Worm (Caenorhabditis elegans) whole organism, L1 larva: Measurements from ENCODE around the gene pup-2.

ENCODE experiments used
- C04F5.9 ChIP-seq: sonication (generic microtip); optimal IDR thresholded peaks from 2 replicates; lab custom pipeline; 2016; ENCODE audit warnings: missing genetic modification characterization, missing compliant biosample characterization
- C16A3.4 ChIP-seq: fragments of 150-350 bp; optimal IDR thresholded peaks from 2 replicates; lab custom pipeline; 2014; ENCODE audit warnings: missing biosample characterization, missing genetic modification characterization
- F16B12.6 ChIP-seq: fragments of 150-350 bp; optimal IDR thresholded peaks from 2 replicates; lab custom pipeline; 2014; ENCODE audit warnings: missing biosample characterization, missing genetic modification characterization
- Y116A8C.19 ChIP-seq: sonication (generic microtip); optimal IDR thresholded peaks from 2 replicates; lab custom pipeline; 2016; ENCODE audit warnings: missing compliant biosample characterization, missing genetic modification characterization, borderline replicate concordance
- alr-1 ChIP-seq: fragments of 200-800 bp; sonication (Bioruptor generic); optimal IDR thresholded peaks from 2 replicates; lab custom pipeline; 2018; ENCODE audit warnings: borderline replicate concordance, mild to moderate bottlenecking, missing genetic modification characterization, missing compliant biosample characterization
- aly-2 ChIP-seq: fragments of 150-350 bp; optimal IDR thresholded peaks from 2 replicates; lab custom pipeline; 2014; ENCODE audit warnings: missing biosample characterization, missing genetic modification characterization
- ama-1 ChIP-seq: fragments of 150-350 bp; optimal IDR thresholded peaks from 2 replicates; lab custom pipeline; 2014
- blmp-1 ChIP-seq: fragments of 150-350 bp; optimal IDR thresholded peaks from 2 replicates; lab custom pipeline; 2014; ENCODE audit warnings: missing biosample characterization, missing genetic modification characterization
- ceh-63 ChIP-seq: fragments of 200-800 bp; sonication (Bioruptor generic); optimal IDR thresholded peaks from 2 replicates; lab custom pipeline; 2018; ENCODE audit warnings: mild to moderate bottlenecking, missing genetic modification characterization, missing compliant biosample characterization
- ceh-82 ChIP-seq, 3 experiments: fragments of 150-350 bp in 1 of 3; sonication (generic microtip) in 2 of 3; optimal IDR thresholded peaks; 2 replicates each; lab custom pipeline; 2014 to 2017; ENCODE audit warnings: missing biosample characterization in 3 of 3, missing genetic modification characterization in 3 of 3
- ceh-88 ChIP-seq: fragments of 200-800 bp; sonication (Bioruptor generic); IDR thresholded peaks from 2 replicates; pipeline ENCODE4 v1.3.6; 2022; ENCODE audit warnings: missing genetic modification characterization, missing compliant biosample characterization
- ceh-90 ChIP-seq: sonication (generic microtip); optimal IDR thresholded peaks from 2 replicates; lab custom pipeline; 2016; ENCODE audit warnings: missing genetic modification characterization, missing compliant biosample characterization
- ces-1 ChIP-seq: fragments of 150-350 bp; optimal IDR thresholded peaks from 2 replicates; lab custom pipeline; 2014; ENCODE audit warnings: missing biosample characterization, missing genetic modification reagents, missing genetic modification characterization
- dpl-1 ChIP-seq, 3 experiments: fragments of 150-350 bp in 2 of 3; sonication (generic microtip) in 1 of 3; optimal IDR thresholded peaks; 2 replicates each; lab custom pipeline; 2014 to 2017; ENCODE audit warnings: missing biosample characterization in 3 of 3, missing genetic modification characterization in 3 of 3, missing genetic modification reagents in 3 of 3
- dsc-1 ChIP-seq: sonication (generic microtip); optimal IDR thresholded peaks from 2 replicates; lab custom pipeline; 2016; ENCODE audit warnings: mild to moderate bottlenecking, missing genetic modification characterization, missing compliant biosample characterization
- efl-1 ChIP-seq, 4 experiments: fragments of 150-350 bp; optimal IDR thresholded peaks in 3 of 4; peaks in 1 of 4; 1 replicate in 1 of 4; 2 replicates in 3 of 4; lab custom pipeline; 2014; ENCODE audit warnings: missing biosample characterization in 2 of 4, missing genetic modification characterization in 2 of 4, missing genetic modification reagents in 2 of 4
- egl-13 ChIP-seq: sonication (generic microtip); optimal IDR thresholded peaks from 2 replicates; lab custom pipeline; 2016; ENCODE audit warnings: missing genotype, missing genetic modification reagents, missing genetic modification characterization, missing compliant biosample characterization
- elt-2 ChIP-seq: sonication (generic microtip); optimal IDR thresholded peaks from 2 replicates; lab custom pipeline; 2016; ENCODE audit warnings: missing genetic modification characterization, mild to moderate bottlenecking, inconsistent platforms, missing compliant biosample characterization, missing genetic modification reagents
- elt-3 ChIP-seq, 6 experiments: fragments of 150-350 bp in 1 of 6; sonication (generic microtip); optimal IDR thresholded peaks; 2 replicates each; lab custom pipeline; 2017 to 2018; ENCODE audit warnings: missing biosample characterization in 6 of 6, missing genetic modification characterization in 6 of 6, inconsistent platforms in 1 of 6
- ets-5 ChIP-seq: fragments of 200-800 bp; sonication (Bioruptor generic); IDR thresholded peaks from 2 replicates; pipeline ENCODE4 v1.3.6; 2022; ENCODE audit warnings: missing genetic modification characterization, missing compliant biosample characterization
- fkh-4 ChIP-seq: sonication (generic microtip); optimal IDR thresholded peaks from 2 replicates; lab custom pipeline; 2016; ENCODE audit warnings: missing compliant biosample characterization, missing genetic modification characterization, borderline replicate concordance
- fkh-8 ChIP-seq: sonication (generic microtip); optimal IDR thresholded peaks from 2 replicates; lab custom pipeline; 2016; ENCODE audit warnings: mild to moderate bottlenecking, missing genetic modification characterization, missing compliant biosample characterization
- hlh-4 ChIP-seq: sonication (generic microtip); optimal IDR thresholded peaks from 2 replicates; lab custom pipeline; 2016; ENCODE audit warnings: mild to moderate bottlenecking, missing genetic modification characterization, missing compliant biosample characterization
- isw-1 ChIP-seq: fragments of 200-800 bp; sonication (Bioruptor generic); IDR thresholded peaks from 2 replicates; pipeline ENCODE4 v1.3.6; 2022; ENCODE audit warnings: missing genetic modification characterization, missing compliant biosample characterization
- jun-1 ChIP-seq: fragments of 150-350 bp; optimal IDR thresholded peaks from 2 replicates; lab custom pipeline; 2014; ENCODE audit warnings: missing biosample characterization, missing genetic modification reagents, missing genetic modification characterization
- lin-14 ChIP-seq: fragments of 200-800 bp; sonication (Bioruptor generic); optimal IDR thresholded peaks from 2 replicates; lab custom pipeline; 2018; ENCODE audit warnings: mild to moderate bottlenecking, missing genetic modification characterization, moderate library complexity, missing compliant biosample characterization
- lin-39 ChIP-seq: fragments of 150-350 bp; optimal IDR thresholded peaks from 2 replicates; lab custom pipeline; 2014; ENCODE audit warnings: missing biosample characterization, missing genetic modification reagents, missing genetic modification characterization
- lir-3 ChIP-seq: sonication (generic microtip); optimal IDR thresholded peaks from 2 replicates; lab custom pipeline; 2016; ENCODE audit warnings: mild to moderate bottlenecking, missing genetic modification characterization, moderate library complexity, missing compliant biosample characterization; ENCODE audit not compliant: poor library complexity
- mdl-1 ChIP-seq, 2 experiments: fragments of 150-350 bp; optimal IDR thresholded peaks; 2 replicates each; lab custom pipeline; 2014 to 2017; ENCODE audit warnings: missing biosample characterization in 2 of 2, missing genetic modification characterization in 2 of 2, inconsistent platforms in 1 of 2
- nhr-12 ChIP-seq: sonication (generic microtip); optimal IDR thresholded peaks from 2 replicates; lab custom pipeline; 2017; ENCODE audit warnings: missing biosample characterization, missing genetic modification characterization
- nhr-20 ChIP-seq: sonication (generic microtip); optimal IDR thresholded peaks from 2 replicates; lab custom pipeline; 2016; ENCODE audit warnings: mild to moderate bottlenecking, missing genetic modification characterization, missing compliant biosample characterization
- nhr-77 ChIP-seq: fragments of 150-350 bp; optimal IDR thresholded peaks from 2 replicates; lab custom pipeline; 2014; ENCODE audit warnings: missing biosample characterization, missing genetic modification characterization
- nhr-85 ChIP-seq: sonication (generic microtip); peaks from one replicate; lab custom pipeline; 2016; ENCODE audit warnings: missing genetic modification characterization, inconsistent platforms, missing compliant biosample characterization
- nhr-90 ChIP-seq: sonication (generic microtip); optimal IDR thresholded peaks from 2 replicates; lab custom pipeline; 2016; ENCODE audit warnings: mild to moderate bottlenecking, missing genetic modification characterization, missing compliant biosample characterization; ENCODE audit not compliant: poor library complexity
- pax-3 ChIP-seq: fragments of 200-800 bp; sonication (Bioruptor generic); optimal IDR thresholded peaks from 2 replicates; lab custom pipeline; 2018; ENCODE audit warnings: mild to moderate bottlenecking, missing genetic modification characterization, moderate library complexity, missing compliant biosample characterization
- rnt-1 ChIP-seq: sonication (generic microtip); optimal IDR thresholded peaks from 2 replicates; lab custom pipeline; 2016; ENCODE audit warnings: mild to moderate bottlenecking, missing genetic modification characterization, moderate library complexity, missing compliant biosample characterization
- skn-1 ChIP-seq: fragments of 150-350 bp; optimal IDR thresholded peaks from 2 replicates; lab custom pipeline; 2014; ENCODE audit warnings: missing biosample characterization, missing genetic modification characterization
- sup-37 ChIP-seq: fragments of 200-800 bp; sonication (Bioruptor generic); optimal IDR thresholded peaks from 2 replicates; lab custom pipeline; 2018; ENCODE audit warnings: mild to moderate bottlenecking, missing genetic modification characterization, missing compliant biosample characterization
- swsn-7 ChIP-seq: sonication (generic microtip); optimal IDR thresholded peaks from 2 replicates; lab custom pipeline; 2016; ENCODE audit warnings: missing genetic modification characterization, missing compliant biosample characterization
- tbx-2 ChIP-seq: sonication (generic microtip); optimal IDR thresholded peaks from 2 replicates; lab custom pipeline; 2016; ENCODE audit warnings: missing genetic modification characterization, missing compliant biosample characterization
- tlp-1 ChIP-seq: fragments of 150-350 bp; optimal IDR thresholded peaks from 2 replicates; lab custom pipeline; 2014; ENCODE audit warnings: missing biosample characterization, missing genetic modification characterization
- unc-130 ChIP-seq: fragments of 150-350 bp; optimal IDR thresholded peaks from 2 replicates; lab custom pipeline; 2017; ENCODE audit warnings: missing biosample characterization, missing genetic modification characterization, inconsistent platforms
- unc-30 ChIP-seq: sonication (generic microtip); optimal IDR thresholded peaks from 2 replicates; lab custom pipeline; 2017; ENCODE audit warnings: missing biosample characterization, missing genetic modification characterization
- unc-62 ChIP-seq: fragments of 150-350 bp; optimal IDR thresholded peaks from 2 replicates; lab custom pipeline; 2014; ENCODE audit warnings: missing biosample characterization, missing genetic modification reagents, missing genetic modification characterization
- unc-86 ChIP-seq: sonication (generic microtip); optimal IDR thresholded peaks from 2 replicates; lab custom pipeline; 2016; ENCODE audit warnings: missing genetic modification characterization, missing compliant biosample characterization
- unc-98 ChIP-seq: fragments of 200-800 bp; sonication (Bioruptor generic); IDR thresholded peaks from 2 replicates; pipeline ENCODE4 v1.3.6; 2022; ENCODE audit warnings: missing genetic modification characterization, missing compliant biosample characterization
- vab-15 ChIP-seq: sonication (generic microtip); optimal IDR thresholded peaks from 2 replicates; lab custom pipeline; 2017; ENCODE audit warnings: missing genotype, mild to moderate bottlenecking, missing genetic modification characterization, missing compliant biosample characterization
- xbp-1 ChIP-seq: sonication (generic microtip); optimal IDR thresholded peaks from 2 replicates; lab custom pipeline; 2016; ENCODE audit warnings: missing genetic modification characterization, missing compliant biosample characterization
- zag-1 ChIP-seq: fragments of 150-350 bp; optimal IDR thresholded peaks from 2 replicates; lab custom pipeline; 2014; ENCODE audit warnings: missing biosample characterization, missing genetic modification characterization
- zip-4 ChIP-seq: fragments of 200-800 bp; sonication (Bioruptor generic); optimal IDR thresholded peaks from 2 replicates; lab custom pipeline; 2018; ENCODE audit warnings: mild to moderate bottlenecking, missing genetic modification characterization, moderate library complexity, missing compliant biosample characterization
- ztf-4 ChIP-seq: fragments of 150-350 bp; optimal IDR thresholded peaks from 2 replicates; lab custom pipeline; 2014; ENCODE audit warnings: missing biosample characterization, missing genetic modification characterization

pup-2 gene

ce11 chrIII:5190179-5190578, 4.5 kb downstream of the pup-2 start (continued):
- TF ChIP-seq ceh-88 (GFP tag; lab: Robert Waterston, UW) (no peak), elt-2 (tag; lab: Kevin White, UChicago) (peak; percentile 22), efl-1 (optimal IDR thresholded peaks at IDR 0.05; lab: Kevin White, UChicago) (peak; percentile 91 to 93), efl-1 (GFP tag; optimal IDR thresholded peaks at IDR 0.05 in 1 of 2; lab: Kevin White, UChicago) (peak; percentile 90 to 99), Y116A8C.19 (tag; lab: Kevin White, UChicago) (no peak), elt-3 (tag; optimal IDR thresholded peaks at IDR 0.05; lab: Kevin White, UChicago) (no peak), ceh-90 (tag; lab: Kevin White, UChicago) (peak; percentile 83), hlh-4 (no peak), tlp-1 (no peak), blmp-1 (tag; lab: Kevin White, UChicago) (peak; percentile 18), swsn-7 (tag; lab: Kevin White, UChicago) (peak; percentile 48), dsc-1 (peak; percentile 41), nhr-12 (tag; lab: Kevin White, UChicago) (no peak), ama-1 (lab: Kevin White, UChicago) (no peak), alr-1 (tag; lab: Kevin White, UChicago) (no peak), egl-13 (tag; lab: Kevin White, UChicago) (peak; percentile 57), zag-1 (tag; lab: Kevin White, UChicago) (no peak), sup-37 (no peak), lin-14 (GFP tag; lab: Kevin White, UChicago) (no peak), mdl-1 (tag; optimal IDR thresholded peaks at IDR 0.05; lab: Kevin White, UChicago) (no peak), xbp-1 (tag; lab: Kevin White, UChicago) (peak; percentile 50), fkh-4 (tag; lab: Kevin White, UChicago) (peak; percentile 56), ceh-63 (GFP tag; lab: Kevin White, UChicago) (no peak), unc-30 (tag; lab: Kevin White, UChicago) (no peak), isw-1 (GFP tag; lab: Robert Waterston, UW) (no peak), zip-4 (GFP tag; lab: Kevin White, UChicago) (no peak), C04F5.9 (tag; lab: Kevin White, UChicago) (peak; percentile 7), skn-1 (tag; lab: Kevin White, UChicago) (peak; percentile 22), nhr-20 (tag; lab: Kevin White, UChicago) (peak; percentile 58), vab-15 (no peak), ztf-4 (tag; lab: Kevin White, UChicago) (no peak), ceh-82 (tag; optimal IDR thresholded peaks at IDR 0.05; lab: Kevin White, UChicago) (peak in 1 of 3 experiments; percentile 8), aly-2 (tag; lab: Kevin White, UChicago) (no peak), unc-62 (GFP tag; lab: Kevin White, UChicago) (no peak), unc-86 (tag; lab: Kevin White, UChicago) (no peak), nhr-85 (tag; lab: Kevin White, UChicago) (peak; percentile 79), fkh-8 (tag; lab: Kevin White, UChicago) (no peak), pax-3 (tag; lab: Kevin White, UChicago) (peak; percentile 16), rnt-1 (tag; lab: Kevin White, UChicago) (peak; percentile 91), lir-3 (tag; lab: Kevin White, UChicago) (peak; percentile 84), jun-1 (tag; lab: Kevin White, UChicago) (no peak), C16A3.4 (no peak), tbx-2 (tag; lab: Kevin White, UChicago) (peak; percentile 39), dpl-1 (GFP tag; optimal IDR thresholded peaks at IDR 0.05; lab: Kevin White, UChicago) (peak; percentile 84 to 92 (median 89)), ets-5 (GFP tag; lab: Robert Waterston, UW) (no peak), nhr-90 (tag; lab: Kevin White, UChicago) (peak; percentile 70), ces-1 (GFP tag; lab: Kevin White, UChicago) (no peak), lin-39 (tag; lab: Kevin White, UChicago) (no peak), F16B12.6 (tag; lab: Kevin White, UChicago) (no peak), nhr-77 (tag; lab: Kevin White, UChicago) (no peak), unc-98 (no peak), unc-130 (tag; lab: Kevin White, UChicago) (peak; percentile 21)
